Fruit fly (Drosophila melanogaster): Measurements from ENCODE around the gene Hr39.

Gene Hr39

DNA sequence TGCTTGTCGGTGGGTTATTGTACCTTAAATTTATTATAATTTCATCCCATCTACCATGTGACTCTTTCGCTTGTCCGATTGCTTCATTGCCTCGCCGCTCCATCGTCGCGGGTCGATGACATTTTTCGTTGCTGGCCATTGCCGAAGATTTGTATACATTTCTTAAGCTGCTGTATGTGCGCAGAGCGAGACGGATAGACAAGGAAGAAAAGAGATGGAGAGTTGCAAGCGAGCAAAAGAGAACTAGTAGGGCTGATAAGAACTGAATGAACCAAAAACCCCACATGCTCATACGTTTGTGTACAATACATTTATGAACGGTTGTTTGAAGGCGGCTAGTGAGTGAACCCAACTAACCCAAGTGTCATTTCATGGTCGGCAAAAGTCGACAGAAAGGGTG is 14.7 kb downstream of the Hr39 start (continued):
- TF ChIP-seq CG1603 (tag; optimal IDR thresholded peaks at IDR 0.05) (peak; percentile 1), CG10654 (GFP tag; optimal IDR thresholded peaks at IDR 0.05) (no peak)

- no peak for TF ChIP-seq HLH3B (GFP tag; IDR thresholded peaks at IDR 0.05)
- no peak for TF ChIP-seq cwo (GFP tag; optimal IDR thresholded peaks at IDR 0.05)
- no peak for TF ChIP-seq Ada2b (GFP tag; IDR thresholded peaks at IDR 0.05)
- TF ChIP-seq CG11398 (GFP tag; optimal IDR thresholded peaks at IDR 0.05), result no peak
- no peak for TF ChIP-seq YL-1 (GFP tag; optimal IDR thresholded peaks at IDR 0.05)
- no peak for TF ChIP-seq CG4707 (GFP tag; optimal IDR thresholded peaks at IDR 0.05)
- no peak for TF ChIP-seq CG14965 (GFP tag; optimal IDR thresholded peaks at IDR 0.05; ENCODE audit: borderline replicate concordance)
- TF ChIP-seq ham (GFP tag; IDR thresholded peaks at IDR 0.05), result no peak
- TF ChIP-seq zf30C (GFP tag; optimal IDR thresholded peaks at IDR 0.05), result no peak
- no peak for TF ChIP-seq lov (optimal IDR thresholded peaks at IDR 0.05)
- no peak for TF ChIP-seq lov (GFP tag; IDR thresholded peaks at IDR 0.05)
- no peak for TF ChIP-seq HLH54F (GFP tag; optimal IDR thresholded peaks at IDR 0.05)
- TF ChIP-seq unc-4 (GFP tag; IDR thresholded peaks at IDR 0.05; ENCODE audit: partially characterized antibody), result no peak
- no peak for TF ChIP-seq peb (GFP tag; IDR thresholded peaks at IDR 0.05)
Measured at dm6 chr2L:21259008-21259407, 22.0 kb downstream of the Hr39 start.

DNA sequence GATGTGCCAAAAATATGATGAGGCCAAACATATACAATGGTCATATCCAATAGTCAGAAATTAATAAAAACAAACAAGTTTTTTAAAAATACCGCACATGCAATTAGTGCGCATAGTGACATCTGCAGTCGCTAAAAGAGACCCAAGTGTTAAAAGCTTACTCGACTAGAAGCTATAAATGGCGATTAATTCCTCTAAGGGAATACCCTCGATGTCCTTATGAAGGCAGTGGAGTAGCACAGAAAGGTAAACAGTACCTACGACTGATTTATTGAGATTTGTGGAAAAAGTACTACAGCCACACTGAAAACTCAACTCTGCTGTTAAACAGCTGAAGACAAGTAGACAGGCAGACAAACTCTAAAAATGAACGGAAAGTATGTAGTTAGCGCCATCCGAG is 23.8 kb downstream of the Hr39 start:
- TF ChIP-seq CG2120 (GFP tag; optimal IDR thresholded peaks at IDR 0.05) (peak; percentile 22), CG11504 (tag; optimal IDR thresholded peaks at IDR 0.05) (no peak), ken (GFP tag; IDR thresholded peaks at IDR 0.05) (no peak), ranshi (GFP tag; IDR thresholded peaks at IDR 0.05) (no peak), inv (GFP tag; IDR thresholded peaks at IDR 0.05; ENCODE audit: partially characterized antibody) (no peak), dimm (GFP tag; IDR thresholded peaks at IDR 0.05) (no peak), slou (GFP tag; optimal IDR thresholded peaks at IDR 0.05) (no peak), CG7745 (tag; optimal IDR thresholded peaks at IDR 0.05) (no peak), pfk (GFP tag; optimal IDR thresholded peaks at IDR 0.05) (no peak), sob (GFP tag; IDR thresholded peaks at IDR 0.05) (no peak), toy (GFP tag; IDR thresholded peaks at IDR 0.05) (no peak), E2f1 (GFP tag; IDR thresholded peaks at IDR 0.05) (no peak), sens (GFP tag) (peak; percentile 83), Fer3 (tag; optimal IDR thresholded peaks at IDR 0.05) (peak; percentile 17), CG15601 (tag; optimal IDR thresholded peaks at IDR 0.05) (no peak), CG34376 (GFP tag; optimal IDR thresholded peaks at IDR 0.05) (no peak), Ravus (GFP tag; IDR thresholded peaks at IDR 0.05) (no peak), CHES-1-like (GFP tag; optimal IDR thresholded peaks at IDR 0.05) (peak; percentile 16), CG7987 (GFP tag; optimal IDR thresholded peaks at IDR 0.05) (no peak), Poxn (GFP tag; IDR thresholded peaks at IDR 0.05) (no peak), CG17912 (GFP tag; optimal IDR thresholded peaks at IDR 0.05) (no peak), Side (GFP tag; optimal IDR thresholded peaks at IDR 0.05) (peak; percentile 9), CG5953 (GFP tag; IDR thresholded peaks at IDR 0.05) (no peak), CG12659 (GFP tag; optimal IDR thresholded peaks at IDR 0.05) (peak; percentile 30), MBD-R2 (GFP tag; IDR thresholded peaks at IDR 0.05) (0 out of 2 replicates have a peak, but pooled peaks have one; percentile 48), Usf (GFP tag; optimal IDR thresholded peaks at IDR 0.05) (no peak), CG33213 (GFP tag; optimal IDR thresholded peaks at IDR 0.05) (peak; percentile 51), CG8359 (GFP tag; optimal IDR thresholded peaks at IDR 0.05; ENCODE audit: borderline replicate concordance) (no peak), CG9727 (GFP tag; optimal IDR thresholded peaks at IDR 0.05) (no peak), CG13775 (GFP tag; optimal IDR thresholded peaks at IDR 0.05) (no peak), dmrt11E (tag; optimal IDR thresholded peaks at IDR 0.05) (peak; percentile 7), zfh2 (GFP tag; optimal IDR thresholded peaks at IDR 0.05) (peak; percentile 36), CG11456 (GFP tag; IDR thresholded peaks at IDR 0.05) (no peak), lbe (GFP tag; optimal IDR thresholded peaks at IDR 0.05) (peak; percentile 23)
